Worm (Caenorhabditis elegans) whole organism, late embryonic: ENCODE results near the gene sru-21.
A peak's percentile ranks its signal among the peaks of the same experiment; 100 is the strongest.

Experiments used
- C08G9.2 ChIP-seq: sonication (generic microtip); optimal IDR thresholded peaks from 2 replicates; lab custom pipeline; 2016; ENCODE audit warnings: mild to moderate bottlenecking, missing genetic modification characterization, moderate library complexity, missing compliant biosample characterization
- C38D4.7 ChIP-seq: fragments of 200-800 bp; sonication (Bioruptor generic); optimal IDR thresholded peaks from 2 replicates; lab custom pipeline; 2018; ENCODE audit warnings: mild to moderate bottlenecking, missing genetic modification characterization, moderate library complexity, missing compliant biosample characterization
- ceh-19 ChIP-seq: fragments of 200-800 bp; sonication (Bioruptor generic); optimal IDR thresholded peaks from 2 replicates; lab custom pipeline; 2018; ENCODE audit warnings: mild to moderate bottlenecking, missing genetic modification characterization, missing compliant biosample characterization
- ceh-2 ChIP-seq: sonication (generic microtip); optimal IDR thresholded peaks from 2 replicates; lab custom pipeline; 2016; ENCODE audit warnings: missing genotype, missing genetic modification characterization, missing compliant biosample characterization
- ceh-24 ChIP-seq: sonication (generic microtip); optimal IDR thresholded peaks from 2 replicates; lab custom pipeline; 2016; ENCODE audit warnings: mild to moderate bottlenecking, missing genetic modification characterization, missing compliant biosample characterization
- ceh-31 ChIP-seq: sonication (generic microtip); optimal IDR thresholded peaks from 2 replicates; lab custom pipeline; 2016; ENCODE audit warnings: missing genetic modification characterization, missing compliant biosample characterization
- ceh-45 ChIP-seq: fragments of 200-800 bp; sonication (Bioruptor generic); IDR thresholded peaks from 2 replicates; pipeline ENCODE4 v1.3.6; 2022; ENCODE audit warnings: missing genetic modification reagents, missing genetic modification characterization, missing compliant biosample characterization
- ceh-6 ChIP-seq: fragments of 200-800 bp; sonication (Bioruptor generic); optimal IDR thresholded peaks from 2 replicates; lab custom pipeline; 2018; ENCODE audit warnings: mild to moderate bottlenecking, missing genetic modification characterization, missing compliant biosample characterization
- ceh-9 ChIP-seq: sonication (generic microtip); optimal IDR thresholded peaks from 2 replicates; lab custom pipeline; 2016; ENCODE audit warnings: mild to moderate bottlenecking, missing genetic modification characterization, inconsistent platforms, missing compliant biosample characterization
- che-1 ChIP-seq: sonication (generic microtip); optimal IDR thresholded peaks from 2 replicates; lab custom pipeline; 2016; ENCODE audit warnings: mild to moderate bottlenecking, missing genetic modification characterization, missing compliant biosample characterization
- dmd-4 ChIP-seq: sonication (generic microtip); optimal IDR thresholded peaks from 2 replicates; lab custom pipeline; 2016; ENCODE audit warnings: borderline replicate concordance, missing genetic modification characterization, missing compliant biosample characterization
- elt-2 ChIP-seq: sonication (generic microtip); optimal IDR thresholded peaks from 2 replicates; lab custom pipeline; 2016; ENCODE audit warnings: missing genetic modification reagents, missing genetic modification characterization, missing compliant biosample characterization
- fkh-10 ChIP-seq: fragments of 150-350 bp; optimal IDR thresholded peaks from 2 replicates; lab custom pipeline; 2014; ENCODE audit warnings: missing biosample characterization, missing genetic modification reagents, missing genetic modification characterization
- fkh-6 ChIP-seq: sonication (generic microtip); optimal IDR thresholded peaks from 2 replicates; lab custom pipeline; 2016; ENCODE audit warnings: missing genetic modification characterization, missing compliant biosample characterization
- hlh-15 ChIP-seq: sonication (generic microtip); optimal IDR thresholded peaks from 2 replicates; lab custom pipeline; 2016; ENCODE audit warnings: missing genetic modification characterization, missing compliant biosample characterization
- hlh-6 ChIP-seq: sonication (generic microtip); optimal IDR thresholded peaks from 2 replicates; lab custom pipeline; 2016; ENCODE audit warnings: missing genotype, missing genetic modification characterization, missing compliant biosample characterization
- hlh-8 ChIP-seq: sonication (generic microtip); optimal IDR thresholded peaks from 2 replicates; lab custom pipeline; 2016; ENCODE audit warnings: missing genotype, missing genetic modification characterization, missing compliant biosample characterization
- lim-6 ChIP-seq: sonication (generic microtip); optimal IDR thresholded peaks from 2 replicates; lab custom pipeline; 2016; ENCODE audit warnings: missing genetic modification characterization, missing compliant biosample characterization
- lin-11 ChIP-seq: fragments of 200-800 bp; sonication (Bioruptor generic); optimal IDR thresholded peaks from 2 replicates; lab custom pipeline; 2018; ENCODE audit warnings: mild to moderate bottlenecking, missing genetic modification characterization, missing compliant biosample characterization
- madf-2 ChIP-seq: sonication (generic microtip); optimal IDR thresholded peaks from 2 replicates; lab custom pipeline; 2017; ENCODE audit warnings: missing genetic modification characterization, missing compliant biosample characterization
- mec-3 ChIP-seq: sonication (generic microtip); optimal IDR thresholded peaks from 2 replicates; lab custom pipeline; 2016; ENCODE audit warnings: borderline replicate concordance, missing genetic modification characterization, missing compliant biosample characterization
- nfya-1 ChIP-seq: sonication (generic microtip); optimal IDR thresholded peaks from 2 replicates; lab custom pipeline; 2017; ENCODE audit warnings: missing genetic modification characterization, mild to moderate bottlenecking, missing compliant biosample characterization, antibody characterized with exemption, moderate library complexity
- nhr-232 ChIP-seq: sonication (generic microtip); optimal IDR thresholded peaks from 2 replicates; lab custom pipeline; 2016; ENCODE audit warnings: missing genetic modification characterization, missing compliant biosample characterization
- npax-4 ChIP-seq: sonication (generic microtip); optimal IDR thresholded peaks from 2 replicates; lab custom pipeline; 2016; ENCODE audit warnings: missing genetic modification characterization, missing compliant biosample characterization
- pag-3 ChIP-seq: sonication (generic microtip); optimal IDR thresholded peaks from 2 replicates; lab custom pipeline; 2016; ENCODE audit warnings: missing compliant biosample characterization, missing genetic modification characterization, borderline replicate concordance
- pax-1 ChIP-seq: fragments of 150-350 bp; optimal IDR thresholded peaks from 2 replicates; lab custom pipeline; 2014; ENCODE audit warnings: missing biosample characterization, missing genetic modification characterization
- pqm-1 ChIP-seq: sonication (generic microtip); optimal IDR thresholded peaks from 2 replicates; lab custom pipeline; 2016; ENCODE audit warnings: missing genetic modification characterization, missing compliant biosample characterization
- ref-2 ChIP-seq: sonication (generic microtip); optimal IDR thresholded peaks from 2 replicates; lab custom pipeline; 2016; ENCODE audit warnings: missing genetic modification characterization, missing compliant biosample characterization
- rnt-1 ChIP-seq: sonication (generic microtip); optimal IDR thresholded peaks from 2 replicates; lab custom pipeline; 2016; ENCODE audit warnings: missing genetic modification characterization, missing compliant biosample characterization
- sdc-2 ChIP-seq: sonication (generic microtip); optimal IDR thresholded peaks from 2 replicates; lab custom pipeline; 2016; ENCODE audit warnings: missing genotype, missing genetic modification characterization, missing compliant biosample characterization
- sox-2 ChIP-seq: fragments of 200-800 bp; sonication (Bioruptor generic); IDR thresholded peaks from 2 replicates; pipeline ENCODE4 v1.3.6; 2022; ENCODE audit warnings: missing genetic modification reagents, missing genetic modification characterization, missing compliant biosample characterization
- syd-9 ChIP-seq: sonication (generic microtip); optimal IDR thresholded peaks from 2 replicates; lab custom pipeline; 2016; ENCODE audit warnings: mild to moderate bottlenecking, missing genetic modification characterization, moderate library complexity, missing compliant biosample characterization
- tbx-2 ChIP-seq: sonication (generic microtip); optimal IDR thresholded peaks from 2 replicates; lab custom pipeline; 2016; ENCODE audit warnings: missing genetic modification characterization, missing compliant biosample characterization
- tbx-7 ChIP-seq: sonication (generic microtip); optimal IDR thresholded peaks from 2 replicates; lab custom pipeline; 2016; ENCODE audit warnings: missing genotype, missing genetic modification characterization, missing compliant biosample characterization
- ttx-3 ChIP-seq: sonication (generic microtip); optimal IDR thresholded peaks from 2 replicates; lab custom pipeline; 2016; ENCODE audit warnings: missing genetic modification reagents, missing genetic modification characterization, missing compliant biosample characterization
- unc-3 ChIP-seq, 2 experiments: fragments of 200-800 bp in 1 of 2; sonication (Bioruptor generic) in 1 of 2; sonication (generic microtip) in 1 of 2; conservative IDR thresholded peaks in 1 of 2; optimal IDR thresholded peaks in 1 of 2; 2 replicates each; pipeline versions ENCODE4 v1.3.6 to Lab custom; 2016 to 2022; ENCODE audit warnings: missing compliant biosample characterization in 2 of 2, missing genetic modification characterization in 2 of 2, missing genetic modification reagents in 1 of 2
- unc-86 ChIP-seq: sonication (generic microtip); optimal IDR thresholded peaks from 2 replicates; lab custom pipeline; 2016; ENCODE audit warnings: missing genetic modification characterization, missing compliant biosample characterization
- ztf-16 ChIP-seq: sonication (generic microtip); optimal IDR thresholded peaks from 2 replicates; lab custom pipeline; 2017; ENCODE audit warnings: missing genetic modification characterization, missing compliant biosample characterization

sru-21 gene

ce11 chrIV:13639027-13639426 lies 12.5 kb downstream of the sru-21 start, which contains the start of gene ugt-22:
Gene ugt-22 (plus strand): TSS chrIV:13639260.
- TF ChIP-seq fkh-10 (GFP tag; lab: Kevin White, UChicago) (no peak), elt-2 (tag; lab: Kevin White, UChicago) (peak; percentile 67), ceh-9 (no peak), dmd-4 (no peak), unc-3 (GFP tag; conservative IDR thresholded peaks at IDR 0.05; lab: Robert Waterston, UW) (no peak), unc-3 (tag; optimal IDR thresholded peaks at IDR 0.05; lab: Kevin White, UChicago) (no peak), pag-3 (tag; lab: Kevin White, UChicago) (no peak)
- TF ChIP-seq, all 69 proteins: peak for 1

- TF ChIP-seq ttx-3 (tag; lab: Kevin White, UChicago) (no peak), tbx-7 (tag; lab: Kevin White, UChicago) (no peak)
- TF ChIP-seq, all 69 proteins: peak for 0
Observed at ce11 chrIV:13645823-13646222, 19.3 kb downstream of the sru-21 start, which contains the start of gene srz-29. Gene srz-29 (minus strand): TSS chrIV:13645923.

- TF ChIP-seq tbx-2 (no peak), pag-3 (tag; lab: Kevin White, UChicago) (no peak), npax-4 (no peak), syd-9 (tag; lab: Kevin White, UChicago) (no peak), ceh-31 (tag; lab: Kevin White, UChicago) (no peak)
Observed at ce11 chrIV:13647558-13647957, 21.0 kb downstream of the sru-21 start, which contains the start of gene ule-4. Gene ule-4 (minus strand): TSS chrIV:13647658.

- TF ChIP-seq ceh-45 (GFP tag; lab: Robert Waterston, UW): no peak
- TF ChIP-seq mec-3 (tag; lab: Kevin White, UChicago): no peak
- no peak for TF ChIP-seq syd-9 (tag; lab: Kevin White, UChicago)
- no peak for TF ChIP-seq madf-2 (tag; lab: Kevin White, UChicago)
- TF ChIP-seq fkh-6 (tag; lab: Kevin White, UChicago): no peak
- TF ChIP-seq lim-6 (tag; lab: Kevin White, UChicago): no peak
- no peak for TF ChIP-seq ceh-6 (GFP tag; lab: Kevin White, UChicago)
- TF ChIP-seq sox-2 (GFP tag; lab: Robert Waterston, UW): no peak
- no peak for TF ChIP-seq C08G9.2 (tag; lab: Kevin White, UChicago)
- TF ChIP-seq ceh-9: no peak
- no peak for TF ChIP-seq ceh-24 (tag; lab: Kevin White, UChicago)
- TF ChIP-seq nfya-1 (tag; lab: Kevin White, UChicago): no peak
Observed at ce11 chrIV:13649126-13649525, 22.6 kb downstream of the sru-21 start, which contains the start of gene C08F11.10. Gene C08F11.10 (minus strand): TSS chrIV:13649226.

- TF ChIP-seq fkh-6 (tag; lab: Kevin White, UChicago): no peak
- no peak for TF ChIP-seq C38D4.7 (GFP tag; lab: Kevin White, UChicago)
- TF ChIP-seq ztf-16 (tag; lab: Kevin White, UChicago): no peak
- TF ChIP-seq unc-86 (tag; lab: Kevin White, UChicago): no peak
- no peak for TF ChIP-seq lin-11 (tag; lab: Kevin White, UChicago)
- no peak for TF ChIP-seq pax-1 (tag; lab: Kevin White, UChicago)
- no peak for TF ChIP-seq hlh-6 (tag; lab: Kevin White, UChicago)
- no peak for TF ChIP-seq syd-9 (tag; lab: Kevin White, UChicago)
- no peak for TF ChIP-seq pqm-1 (tag; lab: Kevin White, UChicago)
- no peak for TF ChIP-seq sdc-2
- no peak for TF ChIP-seq lim-6 (tag; lab: Kevin White, UChicago)
- TF ChIP-seq npax-4: no peak
- no peak for TF ChIP-seq nhr-232 (tag; lab: Kevin White, UChicago)
- no peak for TF ChIP-seq ceh-2 (tag; lab: Kevin White, UChicago)
- TF ChIP-seq ref-2 (tag; lab: Kevin White, UChicago): no peak
- no peak for TF ChIP-seq hlh-8
- no peak for TF ChIP-seq hlh-15 (tag; lab: Kevin White, UChicago)
- no peak for TF ChIP-seq rnt-1 (tag; lab: Kevin White, UChicago)
- TF ChIP-seq che-1 (tag; lab: Kevin White, UChicago): no peak
- no peak for TF ChIP-seq ceh-19 (GFP tag; lab: Kevin White, UChicago)
Observed at ce11 chrIV:13650238-13650637, 23.7 kb downstream of the sru-21 start, which contains the start of gene C08F11.17. Gene C08F11.17 (minus strand): TSS chrIV:13650338.
